Worm (Caenorhabditis elegans): ENCODE measurements around the gene cyp-33E3.

- no peak for TF ChIP-seq nhr-28 (tag; optimal IDR thresholded peaks at IDR 0.05)
- TF ChIP-seq unc-39 (tag; optimal IDR thresholded peaks at IDR 0.05): no peak
- TF ChIP-seq elt-1 (tag; optimal IDR thresholded peaks at IDR 0.05; ENCODE audit: borderline replicate concordance, insufficient read depth): no peak
- TF ChIP-seq ceh-83 (GFP tag; optimal IDR thresholded peaks at IDR 0.05): no peak
- no peak for TF ChIP-seq lin-13 (tag; optimal IDR thresholded peaks at IDR 0.05)
- TF ChIP-seq unc-62 (GFP tag; optimal IDR thresholded peaks at IDR 0.05): no peak
- TF ChIP-seq hlh-1 (tag; optimal IDR thresholded peaks at IDR 0.05): no peak
- TF ChIP-seq ces-1 (GFP tag; optimal IDR thresholded peaks at IDR 0.05): no peak
- no peak for TF ChIP-seq sptf-1 (tag; optimal IDR thresholded peaks at IDR 0.05)
- TF ChIP-seq blmp-1 (tag; optimal IDR thresholded peaks at IDR 0.05): no peak
Measured at ce11 chrIV:8654115-8654628, 39.4 kb downstream of the cyp-33E3 start, which contains the start of gene C49C8.1.

Data from whole organism, mixed stage, embryonic.